Worm (Caenorhabditis elegans): ENCODE results near the gene htas-1.

htas-1 gene

ce11 chrIV:9677226-9677992 is 5.9 kb downstream of the htas-1 start (continued):
- TF ChIP-seq somi-1 (GFP tag; optimal IDR thresholded peaks at IDR 0.05) (peak; percentile 83), efl-1 (GFP tag; optimal IDR thresholded peaks at IDR 0.05) (no peak)

- no peak for TF ChIP-seq unc-130 (GFP tag; optimal IDR thresholded peaks at IDR 0.05)
- TF ChIP-seq zfh-2 (GFP tag; conservative IDR thresholded peaks at IDR 0.05) = no peak
- no peak for TF ChIP-seq fkh-3 (tag; optimal IDR thresholded peaks at IDR 0.05)
- TF ChIP-seq nhr-80 (tag; optimal IDR thresholded peaks at IDR 0.05) = peak; percentile 56
- TF ChIP-seq ccch-3 (GFP tag; optimal IDR thresholded peaks at IDR 0.05) = no peak
- TF ChIP-seq madf-8 (GFP tag; conservative IDR thresholded peaks at IDR 0.05) = no peak
- TF ChIP-seq bed-2 (GFP tag; IDR thresholded peaks at IDR 0.05) = no peak
- no peak for TF ChIP-seq ztf-6 (GFP tag; IDR thresholded peaks at IDR 0.05)
- no peak for TF ChIP-seq sptf-2 (GFP tag; optimal IDR thresholded peaks at IDR 0.05)
- no peak for TF ChIP-seq snpc-4 (GFP tag; optimal IDR thresholded peaks at IDR 0.05)
- TF ChIP-seq snpc-4 (tag; optimal IDR thresholded peaks at IDR 0.05) = no peak
- no peak for TF ChIP-seq cebp-1 (GFP tag; IDR thresholded peaks at IDR 0.05)
- peak; percentile 9 for TF ChIP-seq cebp-1 (tag; optimal IDR thresholded peaks at IDR 0.05)
- no peak for TF ChIP-seq pha-4 (tag; optimal IDR thresholded peaks at IDR 0.05)
- TF ChIP-seq Y79H2A.3 (GFP tag; conservative IDR thresholded peaks at IDR 0.05) = no peak
- TF ChIP-seq xnd-1 (tag; optimal IDR thresholded peaks at IDR 0.05) = no peak
- 0 out of 2 replicates have a peak, but pooled peaks have one; percentile 25 for TF ChIP-seq nfyb-1 (GFP tag; IDR thresholded peaks at IDR 0.05)
- TF ChIP-seq egl-18 (GFP tag; IDR thresholded peaks at IDR 0.05) = no peak
- TF ChIP-seq aptf-3 (GFP tag; IDR thresholded peaks at IDR 0.05) = no peak
- TF ChIP-seq let-607 (tag; optimal IDR thresholded peaks at IDR 0.05) = no peak
Measured at ce11 chrIV:9676535-9676934, 6.8 kb downstream of the htas-1 start.

- no peak for TF ChIP-seq attf-6 (GFP tag; IDR thresholded peaks at IDR 0.05)
- no peak for TF ChIP-seq madf-6 (GFP tag; IDR thresholded peaks at IDR 0.05)
- no peak for TF ChIP-seq bed-2 (GFP tag; IDR thresholded peaks at IDR 0.05)
- TF ChIP-seq sptf-2 (GFP tag; optimal IDR thresholded peaks at IDR 0.05) = no peak
- TF ChIP-seq nfyb-1 (GFP tag; IDR thresholded peaks at IDR 0.05) = no peak
- no peak for TF ChIP-seq lin-54 (GFP tag; optimal IDR thresholded peaks at IDR 0.05)
- TF ChIP-seq D2030.7 (GFP tag; IDR thresholded peaks at IDR 0.05) = no peak
- no peak for TF ChIP-seq athp-1 (tag; optimal IDR thresholded peaks at IDR 0.05)
- TF ChIP-seq B0261.1 (tag; optimal IDR thresholded peaks at IDR 0.05) = no peak
- no peak for TF ChIP-seq Y95B8A.8 (GFP tag; IDR thresholded peaks at IDR 0.05)
- TF ChIP-seq mes-4 (tag; optimal IDR thresholded peaks at IDR 0.05) = no peak
- TF ChIP-seq ztf-6 (GFP tag; IDR thresholded peaks at IDR 0.05) = no peak
- TF ChIP-seq F23B12.7 (tag; optimal IDR thresholded peaks at IDR 0.05; ENCODE audit: insufficient read depth) = no peak
- TF ChIP-seq F22D6.2 (tag; optimal IDR thresholded peaks at IDR 0.05) = no peak
- TF ChIP-seq snpc-3.4 (tag; optimal IDR thresholded peaks at IDR 0.05) = no peak
- no peak for TF ChIP-seq F57C9.4 (tag; optimal IDR thresholded peaks at IDR 0.05)
- no peak for TF ChIP-seq F39B2.1 (GFP tag; IDR thresholded peaks at IDR 0.05)
- no peak for TF ChIP-seq ceh-100 (GFP tag; IDR thresholded peaks at IDR 0.05)
- no peak for TF ChIP-seq lsy-27 (tag; optimal IDR thresholded peaks at IDR 0.05; ENCODE audit: borderline replicate concordance, insufficient read depth)
Measured at ce11 chrIV:9675572-9675971, 7.8 kb downstream of the htas-1 start, which contains the start of gene nhr-34. TSS of gene nhr-34 (minus strand) at chrIV:9675672.

Data from whole organism, young adult.